Fruit fly (Drosophila melanogaster) whole organism, embryonic: ENCODE data around the gene Rchy1.

Experiments
- ATbp ChIP-seq: fragments of 200-800 bp; sonication (Bioruptor generic); optimal IDR thresholded peaks from 2 replicates; lab custom pipeline; 2017; ENCODE audit warnings: missing biosample characterization, mild to moderate bottlenecking, missing genetic modification characterization, missing genetic modification reagents
- Asciz ChIP-seq: fragments of 200-800 bp; sonication (Bioruptor generic); optimal IDR thresholded peaks from 2 replicates; lab custom pipeline; 2017; ENCODE audit warnings: missing biosample characterization, mild to moderate bottlenecking, missing genetic modification characterization, missing genetic modification reagents
- CG10209 ChIP-seq: fragments of 200-800 bp; sonication (Bioruptor generic); optimal IDR thresholded peaks from 3 replicates; lab custom pipeline; 2017; ENCODE audit warnings: missing biosample characterization, mild to moderate bottlenecking, missing genetic modification characterization, missing genetic modification reagents
- CG10321 ChIP-seq: fragments of 200-800 bp; sonication (Bioruptor generic); IDR thresholded peaks from 2 replicates; pipeline ENCODE4 v1.3.6; 2022; ENCODE audit warnings: missing biosample characterization, missing genetic modification characterization
- CG10462 ChIP-seq: fragments of 200-800 bp; sonication (Bioruptor generic); optimal IDR thresholded peaks from 2 replicates; lab custom pipeline; 2016; ENCODE audit warnings: missing biosample characterization, missing genetic modification characterization
- CG13296 ChIP-seq: fragments of 200-800 bp; sonication (Bioruptor generic); optimal IDR thresholded peaks from 3 replicates; lab custom pipeline; 2018; ENCODE audit warnings: missing biosample characterization, mild to moderate bottlenecking, missing genetic modification characterization
- CG15479 ChIP-seq: fragments of 200-800 bp; sonication (Bioruptor generic); optimal IDR thresholded peaks from 3 replicates; lab custom pipeline; 2019; ENCODE audit warnings: missing biosample characterization, mild to moderate bottlenecking, missing genetic modification characterization, moderate library complexity
- CG15696 ChIP-seq: fragments of 200-800 bp; sonication (Bioruptor generic); optimal IDR thresholded peaks from 2 replicates; lab custom pipeline; 2019; ENCODE audit warnings: missing biosample characterization, mild to moderate bottlenecking, missing genetic modification characterization, moderate library complexity
- CG16863 ChIP-seq: fragments of 200-800 bp; sonication (Bioruptor generic); optimal IDR thresholded peaks from 3 replicates; lab custom pipeline; 2016; ENCODE audit warnings: missing biosample characterization, missing genetic modification characterization
- CG1792 ChIP-seq: fragments of 200-800 bp; sonication (Bioruptor generic); optimal IDR thresholded peaks from 2 replicates; lab custom pipeline; 2016; ENCODE audit warnings: missing biosample characterization, missing genetic modification characterization
- CG18011 ChIP-seq: fragments of 200-800 bp; sonication (Bioruptor generic); optimal IDR thresholded peaks from 2 replicates; lab custom pipeline; 2017; ENCODE audit warnings: missing biosample characterization, missing genetic modification characterization, mild to moderate bottlenecking, moderate library complexity, missing genotype
- CG18764 ChIP-seq: fragments of 200-800 bp; sonication (Bioruptor generic); optimal IDR thresholded peaks from 3 replicates; lab custom pipeline; 2016; ENCODE audit warnings: missing biosample characterization, missing genetic modification characterization
- CG2116 ChIP-seq: fragments of 200-800 bp; sonication (Bioruptor generic); optimal IDR thresholded peaks from 3 replicates; lab custom pipeline; 2018; ENCODE audit warnings: missing biosample characterization, mild to moderate bottlenecking, missing genetic modification characterization
- CG2199 ChIP-seq: fragments of 200-800 bp; sonication (Bioruptor generic); IDR thresholded peaks from 3 replicates; pipeline ENCODE4 v1.3.6; 2022; ENCODE audit warnings: missing biosample characterization, missing genetic modification characterization
- CG2889 ChIP-seq: fragments of 200-800 bp; sonication (Bioruptor generic); IDR thresholded peaks from 3 replicates; pipeline ENCODE4 v1.3.6; 2022; ENCODE audit warnings: missing biosample characterization, missing genetic modification characterization
- CG4404 ChIP-seq: fragments of 200-800 bp; sonication (Bioruptor generic); IDR thresholded peaks from 2 replicates; pipeline ENCODE4 v1.3.6; 2022; ENCODE audit warnings: missing biosample characterization, missing genetic modification characterization
- CG5953 ChIP-seq: fragments of 200-800 bp; sonication (Bioruptor generic); IDR thresholded peaks from 2 replicates; pipeline ENCODE4 v1.3.6; 2022; ENCODE audit warnings: missing biosample characterization, missing genetic modification characterization
- CG8290 ChIP-seq, 3 experiments: fragments of 200-800 bp; sonication (Bioruptor generic); optimal IDR thresholded peaks; 2 replicates each; lab custom pipeline; 2016 to 2019; ENCODE audit warnings: missing biosample characterization in 3 of 3, missing genetic modification characterization in 3 of 3, mild to moderate bottlenecking in 2 of 3, moderate library complexity in 1 of 3
- CG9817 ChIP-seq: fragments of 200-800 bp; sonication (Bioruptor generic); optimal IDR thresholded peaks from 2 replicates; lab custom pipeline; 2018; ENCODE audit warnings: missing biosample characterization, mild to moderate bottlenecking, missing genetic modification characterization, moderate library complexity
- CHES-1-like ChIP-seq: fragments of 200-800 bp; sonication (Bioruptor generic); optimal IDR thresholded peaks from 2 replicates; lab custom pipeline; 2016; ENCODE audit warnings: missing biosample characterization, missing genetic modification characterization
- CrebB ChIP-seq: fragments of 200-800 bp; sonication (Bioruptor generic); optimal IDR thresholded peaks from 3 replicates; lab custom pipeline; 2018; ENCODE audit warnings: missing biosample characterization, mild to moderate bottlenecking, missing genetic modification characterization
- Elba2 ChIP-seq: fragments of 200-800 bp; sonication (Bioruptor generic); optimal IDR thresholded peaks from 3 replicates; lab custom pipeline; 2016; ENCODE audit warnings: missing biosample characterization, missing genetic modification characterization
- Lim3 ChIP-seq: fragments of 200-800 bp; sonication (Bioruptor generic); IDR thresholded peaks from 2 replicates; pipeline ENCODE4 v1.3.6; 2022; ENCODE audit warnings: missing biosample characterization, missing genetic modification characterization
- MESR4 ChIP-seq: fragments of 200-800 bp; sonication (Bioruptor generic); optimal IDR thresholded peaks from 2 replicates; lab custom pipeline; 2018; ENCODE audit warnings: missing biosample characterization, mild to moderate bottlenecking, missing genetic modification characterization, moderate library complexity
- Med ChIP-seq: fragments of 200-800 bp; sonication (Bioruptor generic); peaks from one replicate; lab custom pipeline; 2016; ENCODE audit warnings: missing biosample characterization, missing genetic modification characterization, mild to moderate bottlenecking, inconsistent platforms, moderate library complexity
- Mes4 ChIP-seq: fragments of 200-800 bp; sonication (Bioruptor generic); optimal IDR thresholded peaks from 2 replicates; lab custom pipeline; 2016; ENCODE audit warnings: missing biosample characterization, missing genetic modification characterization
- NK7.1 ChIP-seq: fragments of 200-800 bp; sonication (Bioruptor generic); optimal IDR thresholded peaks from 3 replicates; lab custom pipeline; 2016; ENCODE audit warnings: missing biosample characterization, missing genetic modification characterization
- Oaz ChIP-seq: fragments of 200-800 bp; sonication (Bioruptor generic); IDR thresholded peaks from 2 replicates; pipeline ENCODE4 v1.3.6; 2022; ENCODE audit warnings: missing biosample characterization, missing genetic modification characterization
- Optix ChIP-seq: fragments of 200-800 bp; sonication (Bioruptor generic); IDR thresholded peaks from 3 replicates; pipeline ENCODE4 v1.3.6; 2022; ENCODE audit warnings: missing biosample characterization, missing genetic modification characterization
- Side ChIP-seq: fragments of 200-800 bp; sonication (Bioruptor generic); optimal IDR thresholded peaks from 2 replicates; lab custom pipeline; 2016; ENCODE audit warnings: missing biosample characterization, missing genetic modification characterization
- TFAM ChIP-seq: fragments of 200-800 bp; sonication (Bioruptor generic); optimal IDR thresholded peaks from 2 replicates; lab custom pipeline; 2017; ENCODE audit warnings: missing biosample characterization, missing genetic modification characterization, inconsistent platforms
- abd-A ChIP-seq: fragments of 200-800 bp; sonication (Bioruptor generic); optimal IDR thresholded peaks from 3 replicates; lab custom pipeline; 2019; ENCODE audit warnings: missing biosample characterization, mild to moderate bottlenecking, missing genetic modification characterization, moderate library complexity
- ase ChIP-seq: fragments of 200-800 bp; sonication (Bioruptor generic); IDR thresholded peaks from 3 replicates; pipeline ENCODE4 v1.3.6; 2022; ENCODE audit warnings: missing biosample characterization, missing genetic modification characterization
- bab2 ChIP-seq: fragments of 200-800 bp; sonication (Bioruptor generic); optimal IDR thresholded peaks from 2 replicates; lab custom pipeline; 2016; ENCODE audit warnings: missing biosample characterization, missing genetic modification characterization
- btn ChIP-seq: fragments of 200-800 bp; sonication (Bioruptor generic); optimal IDR thresholded peaks from 2 replicates; lab custom pipeline; 2016; ENCODE audit warnings: missing biosample characterization, missing genetic modification characterization
- chinmo ChIP-seq: fragments of 200-800 bp; sonication (Bioruptor generic); IDR thresholded peaks from 4 replicates; pipeline ENCODE4 v1.3.6; 2022; ENCODE audit warnings: missing biosample characterization, missing genetic modification characterization; ENCODE audit not compliant: partially characterized antibody
- ci ChIP-seq: fragments of 200-800 bp; sonication (Bioruptor generic); IDR thresholded peaks from 3 replicates; pipeline ENCODE4 v1.3.6; 2022; ENCODE audit warnings: missing biosample characterization, missing genetic modification characterization
- eyg ChIP-seq: fragments of 200-800 bp; sonication (Bioruptor generic); optimal IDR thresholded peaks from 3 replicates; lab custom pipeline; 2016; ENCODE audit warnings: missing biosample characterization, missing genetic modification characterization
- fru ChIP-seq: fragments of >200 bp; optimal IDR thresholded peaks from 2 replicates; lab custom pipeline; 2017
- ken ChIP-seq: fragments of 200-800 bp; sonication (Bioruptor generic); IDR thresholded peaks from 3 replicates; pipeline ENCODE4 v1.3.6; 2022; ENCODE audit warnings: missing biosample characterization, missing genetic modification characterization
- lab ChIP-seq: fragments of 200-800 bp; sonication (Bioruptor generic); optimal IDR thresholded peaks from 3 replicates; lab custom pipeline; 2017; ENCODE audit warnings: missing biosample characterization, missing genetic modification characterization, mild to moderate bottlenecking, moderate library complexity, missing genetic modification reagents
- odd ChIP-seq: fragments of 200-800 bp; sonication (Bioruptor generic); optimal IDR thresholded peaks from 2 replicates; lab custom pipeline; 2017; ENCODE audit warnings: missing biosample characterization, mild to moderate bottlenecking, missing genetic modification characterization
- sens ChIP-seq: fragments of 200-800 bp; sonication (Bioruptor generic); peaks from one replicate; lab custom pipeline; 2016; ENCODE audit warnings: missing biosample characterization, missing genetic modification characterization
- so ChIP-seq: fragments of 200-800 bp; sonication (Bioruptor generic); IDR thresholded peaks from 3 replicates; pipeline ENCODE4 v1.3.6; 2022; ENCODE audit warnings: missing biosample characterization, missing genetic modification characterization
- sob ChIP-seq: fragments of 200-800 bp; sonication (Bioruptor generic); IDR thresholded peaks from 2 replicates; pipeline ENCODE4 v1.3.6; 2022; ENCODE audit warnings: missing biosample characterization, missing genetic modification characterization
- sug ChIP-seq: fragments of 200-800 bp; optimal IDR thresholded peaks from 2 replicates; lab custom pipeline; 2019; ENCODE audit warnings: missing biosample characterization, mild to moderate bottlenecking, missing genetic modification characterization, moderate library complexity
- tll ChIP-seq, 2 experiments: fragments of 200-800 bp in 1 of 2; fragments of >200 bp in 1 of 2; sonication (Bioruptor generic) in 1 of 2; optimal IDR thresholded peaks; 2 replicates each; lab custom pipeline; 2017 to 2019; ENCODE audit warnings: missing biosample characterization in 2 of 2, missing genetic modification characterization in 2 of 2, mild to moderate bottlenecking in 1 of 2, moderate library complexity in 1 of 2
- tna ChIP-seq: fragments of 200-800 bp; sonication (Bioruptor generic); IDR thresholded peaks from 2 replicates; pipeline ENCODE4 v1.3.6; 2022; ENCODE audit warnings: missing biosample characterization, missing genetic modification characterization; ENCODE audit not compliant: partially characterized antibody
- toy ChIP-seq: fragments of 200-800 bp; sonication (Bioruptor generic); IDR thresholded peaks from 2 replicates; pipeline ENCODE4 v1.3.6; 2022; ENCODE audit warnings: missing biosample characterization, missing genetic modification characterization
- unpg ChIP-seq: fragments of 200-800 bp; sonication (Bioruptor generic); optimal IDR thresholded peaks from 3 replicates; lab custom pipeline; 2018; ENCODE audit warnings: missing biosample characterization, mild to moderate bottlenecking, missing genetic modification characterization, moderate library complexity
- wek ChIP-seq: fragments of 200-800 bp; sonication (Bioruptor generic); optimal IDR thresholded peaks from 3 replicates; lab custom pipeline; 2018; ENCODE audit warnings: missing biosample characterization, mild to moderate bottlenecking, missing genetic modification characterization, moderate library complexity

Gene Rchy1

dm6 chr2L:6462259-6462658 lies 3.2 kb downstream of the Rchy1 start:
- TF ChIP-seq wek (GFP tag; lab: Kevin White, UChicago) (peak; percentile 13), CG18011 (GFP tag; lab: Kevin White, UChicago) (no peak), CG13296 (GFP tag; lab: Kevin White, UChicago) (peak; percentile 36), sens (GFP tag; lab: Kevin White, UChicago) (peak; percentile 74), CG10321 (GFP tag; lab: Robert Waterston, UW) (0 out of 2 replicates have a peak, but pooled peaks have one; percentile 35), ken (GFP tag; lab: Robert Waterston, UW) (peak; percentile 21; the same call in 1 of the 3 replicates), Side (GFP tag; lab: Kevin White, UChicago) (peak; percentile 2), ATbp (GFP tag; lab: Kevin White, UChicago) (peak; percentile 3), CG4404 (GFP tag; lab: Robert Waterston, UW) (no peak), CG15479 (GFP tag; lab: Kevin White, UChicago) (peak; percentile 31), eyg (GFP tag; lab: Kevin White, UChicago) (peak; percentile 10), Lim3 (GFP tag; lab: Robert Waterston, UW) (no peak), sob (GFP tag; lab: Robert Waterston, UW) (no peak), CG8290 (GFP tag; optimal IDR thresholded peaks at IDR 0.05; lab: Kevin White, UChicago) (no peak), CG8290 (tag; optimal IDR thresholded peaks at IDR 0.05; lab: Kevin White, UChicago) (peak; percentile 10 to 31), Mes4 (GFP tag; lab: Kevin White, UChicago) (peak; percentile 10), CG2199 (peak; percentile 49; the same call in 1 of the 3 replicates), sug (tag; lab: Kevin White, UChicago) (no peak), NK7.1 (no peak), chinmo (peak; percentile 78; the same call in 1 of the 4 replicates), ase (0 out of 3 replicates have a peak, but pooled peaks have one; percentile 12), Optix (0 out of 3 replicates have a peak, but pooled peaks have one; percentile 29), CG2116 (peak; percentile 7), CHES-1-like (GFP tag; lab: Kevin White, UChicago) (no peak), CG15696 (peak; percentile 5), CG10209 (GFP tag; lab: Kevin White, UChicago) (peak; percentile 1), CG9817 (tag; lab: Kevin White, UChicago) (no peak), CG18764 (GFP tag; lab: Kevin White, UChicago) (no peak), odd (GFP tag; lab: Kevin White, UChicago) (peak; percentile 10), Med (GFP tag; lab: Kevin White, UChicago) (peak; percentile 43), toy (GFP tag; lab: Robert Waterston, UW) (no peak), TFAM (no peak), unpg (GFP tag; lab: Kevin White, UChicago) (no peak), so (GFP tag; lab: Robert Waterston, UW) (0 out of 3 replicates have a peak, but pooled peaks have one; percentile 46), CrebB (peak; percentile 44), ci (0 out of 3 replicates have a peak, but pooled peaks have one; percentile 67), lab (peak; percentile 11), tna (GFP tag; lab: Robert Waterston, UW) (no peak), CG1792 (peak; percentile 16), Oaz (GFP tag; lab: Robert Waterston, UW) (no peak), tll (GFP tag; optimal IDR thresholded peaks at IDR 0.05; lab: Kevin White, UChicago) (peak in 1 of 2 experiments; percentile 73), MESR4 (GFP tag; lab: Kevin White, UChicago) (no peak), Asciz (GFP tag; lab: Kevin White, UChicago) (peak; percentile 8), Elba2 (no peak), abd-A (tag; lab: Kevin White, UChicago) (no peak), bab2 (GFP tag; lab: Kevin White, UChicago) (peak; percentile 26), CG16863 (GFP tag; lab: Kevin White, UChicago) (peak; percentile 23), CG5953 (GFP tag; lab: Robert Waterston, UW) (no peak), CG10462 (GFP tag; lab: Kevin White, UChicago) (no peak), CG2889 (GFP tag; lab: Robert Waterston, UW) (no peak), fru (lab: Kevin White, UChicago) (no peak), btn (GFP tag; lab: Kevin White, UChicago) (no peak)
